Fruit fly (Drosophila melanogaster) whole organism, wandering third instar larva: ENCODE measurements around the gene TbCMF46.

Experiments used
- Abd-B ChIP-seq: fragments of >200 bp; optimal IDR thresholded peaks from 2 replicates; lab custom pipeline; 2017; ENCODE audit warnings: missing biosample characterization, missing genetic modification characterization
- N ChIP-seq: fragments of >200 bp; optimal IDR thresholded peaks from 2 replicates; lab custom pipeline; 2018; ENCODE audit warnings: missing biosample characterization, missing external identifiers, missing genetic modification characterization
- br ChIP-seq: fragments of 200-800 bp; sonication (Bioruptor generic); optimal IDR thresholded peaks from 2 replicates; lab custom pipeline; 2016; ENCODE audit warnings: missing biosample characterization, missing genetic modification characterization
- h ChIP-seq: fragments of 200-800 bp; sonication (Bioruptor generic); optimal IDR thresholded peaks from 3 replicates; lab custom pipeline; 2016; ENCODE audit warnings: missing biosample characterization, mild to moderate bottlenecking, missing genetic modification characterization
- jim ChIP-seq: fragments of 175-275, 200-325 bp; sonication (Bioruptor generic); optimal IDR thresholded peaks from 2 replicates; lab custom pipeline; 2016; ENCODE audit warnings: missing biosample characterization, mild to moderate bottlenecking, missing genetic modification characterization
- pan ChIP-seq: fragments of >200 bp; optimal IDR thresholded peaks from 2 replicates; lab custom pipeline; 2017

- TF ChIP-seq pan (lab: Kevin White, UChicago), result no peak
- TF ChIP-seq h (GFP tag; lab: Kevin White, UChicago), result no peak
- no peak for TF ChIP-seq br (GFP tag; lab: Kevin White, UChicago)
- no peak for TF ChIP-seq N (GFP tag; lab: Kevin White, UChicago)
- TF ChIP-seq jim, result no peak
- no peak for TF ChIP-seq Abd-B (GFP tag; lab: Kevin White, UChicago)
Observed at dm6 chr2L:9968201-9968727, 43.6 kb upstream of the TbCMF46 start.
